Worm (Caenorhabditis elegans) whole organism, L4 larva: Measurements from ENCODE around the gene C50D2.1.
A peak's percentile ranks its signal among the peaks of the same experiment; 100 is the strongest.

Source experiments
- D1046.2 ChIP-seq: fragments of 200-800 bp; sonication (Bioruptor generic); IDR thresholded peaks from 2 replicates; pipeline ENCODE4 v1.3.6; 2022; ENCODE audit warnings: missing genetic modification characterization, missing compliant biosample characterization
- F10B5.3 ChIP-seq: sonication (generic microtip); optimal IDR thresholded peaks from 2 replicates; lab custom pipeline; 2016; ENCODE audit warnings: mild to moderate bottlenecking, missing genetic modification characterization, missing compliant biosample characterization
- F37D6.2 ChIP-seq: sonication (generic microtip); optimal IDR thresholded peaks from 2 replicates; lab custom pipeline; 2016; ENCODE audit warnings: mild to moderate bottlenecking, missing genetic modification characterization, missing compliant biosample characterization
- F49E8.2 ChIP-seq: sonication (generic microtip); optimal IDR thresholded peaks from 2 replicates; lab custom pipeline; 2016; ENCODE audit warnings: missing compliant biosample characterization, mild to moderate bottlenecking, missing genetic modification characterization, borderline replicate concordance
- R02D3.7 ChIP-seq: fragments of 150-350 bp; sonication (generic microtip); optimal IDR thresholded peaks from 3 replicates; lab custom pipeline; 2014; ENCODE audit warnings: missing biosample characterization, missing genetic modification characterization
- Y105C5A.15 ChIP-seq: fragments of 200-800 bp; sonication (Bioruptor generic); IDR thresholded peaks from 2 replicates; pipeline ENCODE4 v1.3.6; 2022; ENCODE audit warnings: missing genetic modification characterization, missing compliant biosample characterization
- Y48G9A.11 ChIP-seq: fragments of 200-800 bp; sonication (Bioruptor generic); IDR thresholded peaks from 2 replicates; pipeline ENCODE4 v1.3.6; 2022; ENCODE audit warnings: missing genetic modification reagents, missing genetic modification characterization, missing compliant biosample characterization
- Y5F2A.4 ChIP-seq: fragments of 200-800 bp; sonication (Bioruptor generic); optimal IDR thresholded peaks from 2 replicates; lab custom pipeline; 2018; ENCODE audit warnings: mild to moderate bottlenecking, missing genetic modification characterization, missing compliant biosample characterization
- Y75B8A.6 ChIP-seq: fragments of 200-800 bp; sonication (Bioruptor generic); IDR thresholded peaks from 2 replicates; pipeline ENCODE4 v1.3.6; 2022; ENCODE audit warnings: missing genetic modification reagents, missing genetic modification characterization, missing compliant biosample characterization
- aha-1 ChIP-seq: fragments of 150-350 bp; peaks from one replicate; lab custom pipeline; 2014; ENCODE audit warnings: missing biosample characterization, missing genetic modification characterization
- aly-2 ChIP-seq: sonication (generic microtip); optimal IDR thresholded peaks from 2 replicates; lab custom pipeline; 2018; ENCODE audit warnings: missing biosample characterization, missing genetic modification characterization
- ama-1 ChIP-seq: fragments of 150-350 bp; optimal IDR thresholded peaks from 2 replicates; lab custom pipeline; 2014; ENCODE audit warnings: inconsistent platforms, mixed read lengths
- ceh-44 ChIP-seq: fragments of 200-800 bp; sonication (Bioruptor generic); IDR thresholded peaks from 2 replicates; pipeline ENCODE4 v1.3.6; 2022; ENCODE audit warnings: missing genetic modification reagents, missing genetic modification characterization, missing compliant biosample characterization
- ces-1 ChIP-seq: fragments of 150-350 bp; sonication (generic microtip); optimal IDR thresholded peaks from 4 replicates; lab custom pipeline; 2014; ENCODE audit warnings: missing biosample characterization, missing genetic modification reagents, missing genetic modification characterization
- daf-12 ChIP-seq: fragments of 150-350 bp; optimal IDR thresholded peaks from 2 replicates; lab custom pipeline; 2014; ENCODE audit warnings: missing biosample characterization, missing genetic modification reagents, missing genetic modification characterization
- daf-19 ChIP-seq: fragments of 200-800 bp; sonication (Bioruptor generic); conservative IDR thresholded peaks from 2 replicates; pipeline ENCODE4 v1.3.6; 2022; ENCODE audit warnings: missing genetic modification characterization, missing compliant biosample characterization
- egl-27 ChIP-seq: sonication (generic microtip); optimal IDR thresholded peaks from 3 replicates; lab custom pipeline; 2017; ENCODE audit warnings: missing biosample characterization, missing genetic modification reagents, missing genetic modification characterization
- egl-43 ChIP-seq: fragments of 200-800 bp; sonication (Bioruptor generic); IDR thresholded peaks from 2 replicates; pipeline ENCODE4 v1.3.6; 2022; ENCODE audit warnings: missing genetic modification reagents, missing genetic modification characterization, missing compliant biosample characterization
- fkh-10 ChIP-seq: fragments of 150-350 bp; optimal IDR thresholded peaks from 2 replicates; lab custom pipeline; 2014; ENCODE audit warnings: missing biosample characterization, missing genetic modification reagents, missing genetic modification characterization
- fos-1 ChIP-seq: fragments of 150-350 bp; optimal IDR thresholded peaks from 2 replicates; lab custom pipeline; 2014; ENCODE audit warnings: missing biosample characterization, missing genetic modification characterization
- hlh-30 ChIP-seq: sonication (generic microtip); optimal IDR thresholded peaks from 2 replicates; lab custom pipeline; 2017; ENCODE audit warnings: antibody characterized with exemption, mild to moderate bottlenecking, missing genetic modification characterization, missing compliant biosample characterization; ENCODE audit not compliant: insufficient read depth
- lim-7 ChIP-seq: fragments of 200-800 bp; sonication (Bioruptor generic); IDR thresholded peaks from 2 replicates; pipeline ENCODE4 v1.3.6; 2022; ENCODE audit warnings: missing genetic modification characterization, missing compliant biosample characterization
- lin-1 ChIP-seq: fragments of 200-800 bp; sonication (Bioruptor generic); IDR thresholded peaks from 2 replicates; pipeline ENCODE4 v1.3.6; 2022; ENCODE audit warnings: missing genetic modification reagents, missing genetic modification characterization, missing compliant biosample characterization
- lin-29 ChIP-seq: fragments of 200-800 bp; sonication (Bioruptor generic); IDR thresholded peaks from 2 replicates; pipeline ENCODE4 v1.3.6; 2022; ENCODE audit warnings: missing genetic modification reagents, missing genetic modification characterization, missing compliant biosample characterization
- lin-38 ChIP-seq: fragments of 200-800 bp; sonication (Bioruptor generic); IDR thresholded peaks from 2 replicates; pipeline ENCODE4 v1.3.6; 2022; ENCODE audit warnings: missing genetic modification reagents, missing genetic modification characterization, missing compliant biosample characterization
- lin-39 ChIP-seq: fragments of 150-350 bp; optimal IDR thresholded peaks from 2 replicates; lab custom pipeline; 2014; ENCODE audit warnings: missing biosample characterization, missing genetic modification reagents, missing genetic modification characterization
- madf-5 ChIP-seq, 2 experiments: fragments of 200-800 bp; sonication (Bioruptor generic); IDR thresholded peaks; 2 replicates each; pipeline ENCODE4 v1.3.6; 2022; ENCODE audit warnings: missing compliant biosample characterization in 2 of 2, missing genetic modification characterization in 2 of 2
- mdt-29 ChIP-seq: fragments of 200-800 bp; sonication (Bioruptor generic); IDR thresholded peaks from 2 replicates; pipeline ENCODE4 v1.3.6; 2022; ENCODE audit warnings: missing genetic modification reagents, missing genetic modification characterization, missing compliant biosample characterization
- mes-2 ChIP-seq: sonication (generic microtip); optimal IDR thresholded peaks from 2 replicates; lab custom pipeline; 2016; ENCODE audit warnings: missing genotype, mild to moderate bottlenecking, missing genetic modification characterization, missing compliant biosample characterization; ENCODE audit not compliant: poor library complexity, severe bottlenecking
- mxl-2 ChIP-seq: fragments of 200-800 bp; sonication (Bioruptor generic); conservative IDR thresholded peaks from 2 replicates; pipeline ENCODE4 v1.3.6; 2022; ENCODE audit warnings: missing genetic modification reagents, missing genetic modification characterization, missing compliant biosample characterization
- nhr-10 ChIP-seq: fragments of 150-350 bp; optimal IDR thresholded peaks from 2 replicates; lab custom pipeline; 2014; ENCODE audit warnings: missing biosample characterization, missing genetic modification characterization
- nhr-102 ChIP-seq: sonication (generic microtip); optimal IDR thresholded peaks from 2 replicates; lab custom pipeline; 2016; ENCODE audit warnings: mild to moderate bottlenecking, missing genetic modification characterization, moderate library complexity, missing compliant biosample characterization
- nhr-11 ChIP-seq: fragments of 150-350 bp; optimal IDR thresholded peaks from 2 replicates; lab custom pipeline; 2014; ENCODE audit warnings: missing biosample characterization, missing genetic modification characterization
- nhr-237 ChIP-seq: sonication (generic microtip); optimal IDR thresholded peaks from 2 replicates; lab custom pipeline; 2017; ENCODE audit warnings: missing biosample characterization, missing genetic modification characterization
- nhr-6 ChIP-seq: fragments of 150-350 bp; optimal IDR thresholded peaks from 2 replicates; lab custom pipeline; 2014; ENCODE audit warnings: missing biosample characterization, missing genetic modification characterization
- pha-4 ChIP-seq, 2 experiments: fragments of 150-350 bp in 1 of 2; fragments of 200-800 bp in 1 of 2; sonication (Bioruptor generic) in 1 of 2; IDR thresholded peaks in 1 of 2; optimal IDR thresholded peaks in 1 of 2; 2 replicates each; pipeline versions ENCODE4 v1.3.6 to Lab custom; 2014 to 2022; ENCODE audit warnings: missing genetic modification characterization in 2 of 2, missing genetic modification reagents in 2 of 2, missing biosample characterization in 1 of 2, missing compliant biosample characterization in 1 of 2
- sdz-12 ChIP-seq: fragments of 200-800 bp; sonication (Bioruptor generic); optimal IDR thresholded peaks from 2 replicates; lab custom pipeline; 2018; ENCODE audit warnings: mild to moderate bottlenecking, missing genetic modification characterization, missing compliant biosample characterization
- set-16 ChIP-seq: fragments of 200-800 bp; sonication (Bioruptor generic); IDR thresholded peaks from 2 replicates; pipeline ENCODE4 v1.3.6; 2022; ENCODE audit warnings: missing genetic modification reagents, missing genetic modification characterization, missing compliant biosample characterization
- snpc-1.2 ChIP-seq: fragments of 200-800 bp; sonication (Bioruptor generic); IDR thresholded peaks from 2 replicates; pipeline ENCODE4 v1.3.6; 2022; ENCODE audit warnings: missing genetic modification reagents, missing genetic modification characterization, missing compliant biosample characterization
- snpc-4 ChIP-seq: fragments of 150-350 bp; optimal IDR thresholded peaks from 2 replicates; lab custom pipeline; 2014; ENCODE audit warnings: missing biosample characterization, missing genetic modification characterization
- spr-1 ChIP-seq: sonication (generic microtip); optimal IDR thresholded peaks from 2 replicates; lab custom pipeline; 2016; ENCODE audit warnings: mild to moderate bottlenecking, missing genetic modification characterization, missing compliant biosample characterization
- spr-3 ChIP-seq: fragments of 200-800 bp; sonication (Bioruptor generic); optimal IDR thresholded peaks from 2 replicates; lab custom pipeline; 2018; ENCODE audit warnings: mild to moderate bottlenecking, missing genetic modification characterization, missing compliant biosample characterization
- tag-97 ChIP-seq: fragments of 200-800 bp; sonication (Bioruptor generic); IDR thresholded peaks from 2 replicates; pipeline ENCODE4 v1.3.6; 2022; ENCODE audit warnings: missing genetic modification characterization, missing compliant biosample characterization
- unc-39 ChIP-seq: sonication (generic microtip); optimal IDR thresholded peaks from 2 replicates; lab custom pipeline; 2017; ENCODE audit warnings: missing biosample characterization, missing genetic modification characterization
- unc-62 ChIP-seq, 3 experiments: fragments of 150-350 bp in 1 of 3; sonication (generic microtip); optimal IDR thresholded peaks in 2 of 3; peaks in 1 of 3; 1 replicate in 1 of 3; 2 replicates in 2 of 3; lab custom pipeline; 2014 to 2017; ENCODE audit warnings: missing biosample characterization in 3 of 3, missing genetic modification characterization in 3 of 3, missing genetic modification reagents in 3 of 3, missing genotype in 1 of 3
- zip-2 ChIP-seq: fragments of 150-350 bp; optimal IDR thresholded peaks from 2 replicates; lab custom pipeline; 2014; ENCODE audit warnings: missing biosample characterization, missing genetic modification characterization
- ztf-7 ChIP-seq: fragments of 150-350 bp; optimal IDR thresholded peaks from 2 replicates; lab custom pipeline; 2014; ENCODE audit warnings: missing biosample characterization, missing genetic modification characterization

C50D2.1 gene

ce11 chrII:101176-101575 is 10.2 kb upstream of the C50D2.1 start:
- no peak for TF ChIP-seq Y75B8A.6 (GFP tag; lab: Robert Waterston, UW)
- no peak for TF ChIP-seq nhr-6
- no peak for TF ChIP-seq R02D3.7 (tag; lab: Kevin White, UChicago)
- TF ChIP-seq lin-1 (GFP tag; lab: Robert Waterston, UW) = no peak
- no peak for TF ChIP-seq madf-5 (GFP tag; IDR thresholded peaks at IDR 0.05; lab: Robert Waterston, UW)
- no peak for TF ChIP-seq nhr-237
- TF ChIP-seq ces-1 = no peak
- no peak for TF ChIP-seq spr-3
- no peak for TF ChIP-seq zip-2
- TF ChIP-seq sdz-12 (GFP tag; lab: Kevin White, UChicago) = no peak
- peak; percentile 50; the same call in 1 of the 2 replicates for TF ChIP-seq set-16 (GFP tag; lab: Robert Waterston, UW)
- TF ChIP-seq hlh-30 (tag; lab: Kevin White, UChicago) = no peak
- no peak for TF ChIP-seq mes-2 (tag; lab: Kevin White, UChicago)
- no peak for TF ChIP-seq mxl-2 (GFP tag; lab: Robert Waterston, UW)
- 0 out of 2 replicates have a peak, but pooled peaks have one; percentile 38 for TF ChIP-seq snpc-1.2
- TF ChIP-seq ztf-7 (tag; lab: Kevin White, UChicago) = no peak
- 0 out of 2 replicates have a peak, but pooled peaks have one; percentile 32 for TF ChIP-seq D1046.2
- TF ChIP-seq lin-38 = no peak
- no peak for TF ChIP-seq daf-12 (tag; lab: Kevin White, UChicago)
- no peak for TF ChIP-seq F10B5.3 (tag; lab: Kevin White, UChicago)
- no peak for TF ChIP-seq ama-1
- no peak for TF ChIP-seq nhr-10 (tag; lab: Kevin White, UChicago)
- no peak for TF ChIP-seq aha-1 (tag; lab: Kevin White, UChicago)
- peak; percentile 39; the same call in 1 of the 2 replicates for TF ChIP-seq Y48G9A.11 (GFP tag; lab: Robert Waterston, UW)
- TF ChIP-seq nhr-11 (tag; lab: Kevin White, UChicago) = no peak
- no peak for TF ChIP-seq mdt-29
- TF ChIP-seq unc-62 (GFP tag; optimal IDR thresholded peaks at IDR 0.05 in 1 of 2; lab: Kevin White, UChicago) = no peak
- TF ChIP-seq unc-62 (tag; optimal IDR thresholded peaks at IDR 0.05; lab: Kevin White, UChicago) = no peak
- no peak for TF ChIP-seq snpc-4 (tag; lab: Kevin White, UChicago)
- TF ChIP-seq egl-43 = 0 out of 2 replicates have a peak, but pooled peaks have one; percentile 16
- TF ChIP-seq ceh-44 (GFP tag; lab: Robert Waterston, UW) = 0 out of 2 replicates have a peak, but pooled peaks have one; percentile 49
- TF ChIP-seq fkh-10 (GFP tag; lab: Kevin White, UChicago) = no peak

- no peak for TF ChIP-seq fos-1 (tag; lab: Kevin White, UChicago)
- no peak for TF ChIP-seq aly-2 (tag; lab: Kevin White, UChicago)
- TF ChIP-seq ces-1 = no peak
- no peak for TF ChIP-seq Y105C5A.15 (GFP tag; lab: Robert Waterston, UW)
- no peak for TF ChIP-seq Y48G9A.11 (GFP tag; lab: Robert Waterston, UW)
- TF ChIP-seq lim-7 (GFP tag; lab: Robert Waterston, UW) = no peak
- TF ChIP-seq madf-5 (GFP tag; IDR thresholded peaks at IDR 0.05; lab: Robert Waterston, UW) = no peak
Observed at ce11 chrII:104234-104633, 7.1 kb upstream of the C50D2.1 start, which contains the start of gene col-68. TSS of gene col-68 (plus strand) at chrII:104534.

- peak; percentile 56; the same call in 1 of the 2 replicates for TF ChIP-seq egl-43
- TF ChIP-seq F37D6.2 (tag; lab: Kevin White, UChicago) = no peak
- no peak for TF ChIP-seq spr-1 (tag; lab: Kevin White, UChicago)
- TF ChIP-seq unc-62 (GFP tag; optimal IDR thresholded peaks at IDR 0.05 in 1 of 2; lab: Kevin White, UChicago) = peak in 1 of 2 experiments; percentile 93
- no peak for TF ChIP-seq unc-62 (tag; optimal IDR thresholded peaks at IDR 0.05; lab: Kevin White, UChicago)
- TF ChIP-seq egl-27 (tag; lab: Kevin White, UChicago) = no peak
- TF ChIP-seq mes-2 (tag; lab: Kevin White, UChicago) = no peak
- TF ChIP-seq Y75B8A.6 (GFP tag; lab: Robert Waterston, UW) = no peak
- no peak for TF ChIP-seq Y5F2A.4 (GFP tag; lab: Kevin White, UChicago)
- TF ChIP-seq lin-39 (tag; lab: Kevin White, UChicago) = no peak
- TF ChIP-seq nhr-102 (tag; lab: Kevin White, UChicago) = no peak
- TF ChIP-seq lin-38 = no peak
- TF ChIP-seq tag-97 = no peak
- TF ChIP-seq unc-39 (tag; lab: Kevin White, UChicago) = no peak
- no peak for TF ChIP-seq daf-19 (GFP tag; lab: Robert Waterston, UW)
- no peak for TF ChIP-seq pha-4 (GFP tag; IDR thresholded peaks at IDR 0.05; lab: Robert Waterston, UW)
- no peak for TF ChIP-seq pha-4 (tag; optimal IDR thresholded peaks at IDR 0.05; lab: Kevin White, UChicago)
- TF ChIP-seq F49E8.2 (tag; lab: Kevin White, UChicago) = no peak
- peak; percentile 83 for TF ChIP-seq set-16 (GFP tag; lab: Robert Waterston, UW)
- TF ChIP-seq lin-29 (GFP tag; lab: Robert Waterston, UW) = no peak
- no peak for TF ChIP-seq aha-1 (tag; lab: Kevin White, UChicago)
- TF ChIP-seq, all 104 proteins: peak for 3
Observed at ce11 chrII:105327-105882, 6.0 kb upstream of the C50D2.1 start.
